Worm (Caenorhabditis elegans): Measurements from ENCODE around the gene mogs-1.

mogs-1 gene

DNA sequence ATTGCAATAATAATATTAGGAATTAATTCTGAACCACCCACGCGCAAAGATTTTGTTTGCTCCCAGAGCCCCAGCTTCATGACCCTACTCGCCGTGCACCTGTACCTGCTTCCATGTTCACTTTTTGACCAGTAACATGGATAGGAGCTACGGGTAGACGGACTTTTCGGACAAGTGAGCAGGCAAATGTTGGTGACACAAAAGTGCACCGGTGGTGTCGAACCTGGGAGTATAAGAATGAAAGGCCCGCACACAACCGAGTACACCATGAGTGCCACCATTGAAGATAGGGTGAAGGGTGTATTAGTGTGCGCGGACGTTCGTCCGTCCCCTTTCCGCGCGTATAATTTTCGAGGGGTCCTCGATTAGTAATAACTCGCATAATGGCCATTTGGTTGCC is 4.2 kb upstream of the mogs-1 start:
- TF ChIP-seq lsy-12 (tag; optimal IDR thresholded peaks at IDR 0.05) = peak; percentile 49
- TF ChIP-seq egl-5 (tag; optimal IDR thresholded peaks at IDR 0.05) = no peak
- TF ChIP-seq elt-3 (tag; optimal IDR thresholded peaks at IDR 0.05) = peak in 1 of 3 experiments; percentile 8
- TF ChIP-seq tbx-2 (tag; optimal IDR thresholded peaks at IDR 0.05) = peak; percentile 43
- TF ChIP-seq nhr-43 (tag; optimal IDR thresholded peaks at IDR 0.05; ENCODE audit: poor library complexity, severe bottlenecking) = peak; percentile 87
- TF ChIP-seq skn-1 (tag; optimal IDR thresholded peaks at IDR 0.05) = no peak
- TF ChIP-seq lin-39 (tag; optimal IDR thresholded peaks at IDR 0.05) = peak; percentile 58
- no peak for TF ChIP-seq ceh-16 (tag; optimal IDR thresholded peaks at IDR 0.05)
- peak; percentile 8 for TF ChIP-seq nhr-25 (tag; optimal IDR thresholded peaks at IDR 0.05)
- TF ChIP-seq ama-1 (optimal IDR thresholded peaks at IDR 0.05) = peak; percentile 92
- peak; percentile 16 for TF ChIP-seq pha-4 (tag; optimal IDR thresholded peaks at IDR 0.05)
- TF ChIP-seq unc-62 (GFP tag; optimal IDR thresholded peaks at IDR 0.05) = no peak
- peak; percentile 24 for TF ChIP-seq nfya-1 (tag; optimal IDR thresholded peaks at IDR 0.05; ENCODE audit: insufficient read depth)
- peak; percentile 36 for TF ChIP-seq sea-2 (GFP tag; optimal IDR thresholded peaks at IDR 0.05)

DNA sequence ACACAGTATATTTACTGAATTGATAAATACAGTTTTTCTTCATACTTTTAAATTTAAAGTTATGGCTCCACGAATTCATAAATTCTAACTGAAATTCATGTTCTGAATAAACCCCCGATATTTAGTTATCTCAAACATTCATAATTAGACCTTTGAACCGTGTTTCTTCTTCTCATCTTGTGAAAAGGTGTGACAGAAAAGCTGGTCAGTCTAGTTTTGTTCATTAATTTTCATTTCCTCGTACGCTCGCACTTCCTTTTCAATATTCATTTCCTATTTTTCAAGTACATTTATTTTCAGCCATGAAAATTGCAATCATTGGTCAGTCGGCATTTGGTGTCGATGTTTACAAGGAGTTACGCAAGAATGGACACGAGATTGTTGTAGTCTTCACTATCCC is 575 bp upstream of the mogs-1 start, which contains the start of gene alh-3:
alh-3 (plus strand) TSS at position 301 of the 400 bp plus-strand sequence.
- TF ChIP-seq elt-3 (tag; optimal IDR thresholded peaks at IDR 0.05) (no peak), lin-39 (tag; optimal IDR thresholded peaks at IDR 0.05) (no peak), nhr-12 (tag; optimal IDR thresholded peaks at IDR 0.05) (no peak), egl-5 (tag; optimal IDR thresholded peaks at IDR 0.05) (no peak), nhr-237 (tag; optimal IDR thresholded peaks at IDR 0.05) (no peak), daf-12 (tag; optimal IDR thresholded peaks at IDR 0.05) (no peak), R02D3.7 (tag; optimal IDR thresholded peaks at IDR 0.05) (no peak), aly-2 (tag; optimal IDR thresholded peaks at IDR 0.05) (no peak), unc-62 (GFP tag; optimal IDR thresholded peaks at IDR 0.05) (no peak), sea-2 (GFP tag; optimal IDR thresholded peaks at IDR 0.05) (no peak), nhr-77 (tag; optimal IDR thresholded peaks at IDR 0.05) (no peak), lin-15B (tag; optimal IDR thresholded peaks at IDR 0.05) (no peak), ztf-4 (tag; optimal IDR thresholded peaks at IDR 0.05) (no peak), nhr-28 (tag; optimal IDR thresholded peaks at IDR 0.05) (no peak), fkh-2 (tag; optimal IDR thresholded peaks at IDR 0.05) (no peak), egl-27 (tag; optimal IDR thresholded peaks at IDR 0.05) (no peak)

DNA sequence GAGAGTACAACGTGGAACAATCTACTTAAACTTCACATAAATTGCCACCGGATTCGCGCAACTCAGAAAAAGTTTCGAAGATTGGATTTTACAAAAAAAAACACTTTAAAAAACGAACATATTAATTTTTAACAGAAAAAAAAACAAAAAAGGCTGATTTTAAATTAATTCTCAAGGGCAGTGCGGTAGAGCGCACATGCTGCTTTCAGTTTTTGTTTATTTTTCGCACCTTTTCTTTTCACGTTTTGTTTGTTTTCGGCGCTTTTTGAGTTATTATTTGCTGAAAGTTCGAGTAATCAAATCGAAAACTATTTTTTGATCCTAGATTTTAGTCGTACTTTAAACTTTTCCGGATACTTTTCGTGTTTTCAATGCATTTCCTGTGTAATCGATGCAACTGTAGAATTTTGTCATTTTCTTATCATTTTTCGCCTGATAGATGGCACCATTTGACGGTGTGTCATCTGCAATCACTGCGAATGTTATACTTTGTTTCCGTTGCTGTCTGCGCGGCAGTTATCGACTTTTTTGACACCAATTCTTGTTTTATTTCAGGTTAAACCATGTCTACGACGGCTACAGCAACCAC is 1.7 kb downstream of the mogs-1 start, which contains the start of gene F13H10.8:
F13H10.8 (plus strand) TSS at position 556 of the 589 bp plus-strand sequence.
- TF ChIP-seq elt-2 (tag; optimal IDR thresholded peaks at IDR 0.05) = peak; percentile 76
- TF ChIP-seq pqm-1 (tag; optimal IDR thresholded peaks at IDR 0.05) = peak; percentile 3
- no peak for TF ChIP-seq mml-1 (tag; optimal IDR thresholded peaks at IDR 0.05)
- peak; percentile 28 for TF ChIP-seq snpc-4 (tag; optimal IDR thresholded peaks at IDR 0.05)
- no peak for TF ChIP-seq R02D3.7 (tag; optimal IDR thresholded peaks at IDR 0.05)
- TF ChIP-seq lin-15B (tag; optimal IDR thresholded peaks at IDR 0.05) = peak; percentile 25
- TF ChIP-seq pha-4 (tag; optimal IDR thresholded peaks at IDR 0.05) = peak; percentile 93
- no peak for TF ChIP-seq ceh-9 (tag; optimal IDR thresholded peaks at IDR 0.05)
- TF ChIP-seq nhr-11 (tag; optimal IDR thresholded peaks at IDR 0.05) = no peak
- peak; percentile 21 for TF ChIP-seq nhr-25 (tag; optimal IDR thresholded peaks at IDR 0.05)
- peak; percentile 58 for TF ChIP-seq hmg-11 (tag; optimal IDR thresholded peaks at IDR 0.05)
- peak; percentile 31 for TF ChIP-seq nfya-1 (tag; optimal IDR thresholded peaks at IDR 0.05; ENCODE audit: insufficient read depth)

DNA sequence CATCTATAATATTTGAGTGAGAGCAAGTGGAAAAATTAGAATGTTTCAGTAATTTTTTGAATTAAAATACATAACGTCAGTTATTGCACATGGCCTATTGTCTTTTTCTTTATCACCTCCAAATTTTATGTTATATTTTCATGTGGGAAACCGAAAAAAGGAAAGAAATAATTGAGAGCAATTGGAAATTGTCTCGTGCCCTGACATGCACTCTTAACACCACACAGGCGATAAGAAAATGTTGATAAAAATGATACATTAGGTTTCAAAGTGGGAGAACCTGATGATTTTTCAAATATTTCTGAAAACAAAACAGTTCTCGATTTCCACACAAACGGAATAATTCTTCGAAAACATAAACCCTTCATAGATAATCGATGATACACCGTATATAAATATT is 5.8 kb downstream of the mogs-1 start, which contains the start of gene F13H10.3:
F13H10.3 (minus strand) TSS at position 73 of the 400 bp plus-strand sequence.
- TF ChIP-seq elt-2 (tag; optimal IDR thresholded peaks at IDR 0.05) (peak; percentile 86), pqm-1 (tag; optimal IDR thresholded peaks at IDR 0.05) (peak; percentile 66), elt-1 (tag; optimal IDR thresholded peaks at IDR 0.05) (no peak), fkh-2 (tag; optimal IDR thresholded peaks at IDR 0.05) (no peak), daf-12 (tag; optimal IDR thresholded peaks at IDR 0.05) (no peak), tbx-2 (tag; optimal IDR thresholded peaks at IDR 0.05) (no peak)

DNA sequence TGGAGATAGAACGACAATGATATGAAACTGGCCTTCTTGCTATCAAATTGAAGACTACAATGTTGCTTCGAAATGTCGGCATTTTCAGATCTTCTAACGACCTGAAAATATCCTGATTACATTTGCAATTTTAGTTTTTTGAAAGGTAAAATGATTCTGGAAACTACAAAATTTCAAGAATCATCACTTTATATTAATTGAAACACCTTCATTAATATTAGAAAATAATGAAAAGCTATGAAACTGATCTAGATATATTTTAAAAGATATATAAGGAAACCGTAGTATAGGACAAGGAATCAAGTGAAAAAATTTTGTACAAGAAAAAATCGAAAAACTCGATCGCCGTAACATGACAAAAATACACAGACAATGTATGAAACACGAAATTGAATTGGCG is 9.8 kb downstream of the mogs-1 start, which contains the start of gene ndx-9:
ndx-9 (minus strand) TSS at position 101 of the 400 bp plus-strand sequence.
- TF ChIP-seq mml-1 (tag; optimal IDR thresholded peaks at IDR 0.05) (no peak), jun-1 (tag; optimal IDR thresholded peaks at IDR 0.05) (no peak), lsy-12 (tag; optimal IDR thresholded peaks at IDR 0.05) (no peak), ztf-4 (tag; optimal IDR thresholded peaks at IDR 0.05) (no peak), zag-1 (tag; optimal IDR thresholded peaks at IDR 0.05) (no peak), snpc-4 (tag; optimal IDR thresholded peaks at IDR 0.05) (no peak), fkh-10 (GFP tag; optimal IDR thresholded peaks at IDR 0.05) (no peak), ceh-16 (tag; optimal IDR thresholded peaks at IDR 0.05) (no peak), ceh-28 (tag; optimal IDR thresholded peaks at IDR 0.05) (no peak), nhr-25 (tag; optimal IDR thresholded peaks at IDR 0.05) (no peak), unc-62 (GFP tag; optimal IDR thresholded peaks at IDR 0.05) (no peak), nhr-77 (tag; optimal IDR thresholded peaks at IDR 0.05) (no peak), elt-1 (tag; optimal IDR thresholded peaks at IDR 0.05) (no peak), nhr-12 (tag; optimal IDR thresholded peaks at IDR 0.05) (no peak), pqm-1 (tag; optimal IDR thresholded peaks at IDR 0.05) (no peak)
